Fruit fly (Drosophila melanogaster): ENCODE measurements around the gene CG31436.

DNA sequence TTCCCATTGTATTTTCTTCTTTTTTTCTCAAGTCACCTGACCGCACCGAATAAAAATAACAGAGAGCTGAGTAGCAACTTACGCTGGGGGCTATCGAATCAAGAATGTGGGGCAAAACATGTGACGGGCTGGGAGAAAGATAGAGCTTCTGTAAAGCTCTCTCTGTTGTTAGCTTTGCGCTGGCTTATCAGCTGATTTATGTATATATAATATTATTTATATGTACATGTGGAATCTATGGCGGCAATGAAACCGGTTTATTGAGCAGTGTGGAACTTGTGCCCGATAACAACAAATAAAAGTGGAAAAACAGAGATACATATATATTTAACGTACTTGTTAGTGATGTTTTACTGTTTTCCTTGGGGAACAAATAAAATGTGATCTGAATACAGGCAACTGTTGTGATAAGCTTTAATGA is 11.1 kb upstream of the CG31436 start, which contains the start of gene CG31098:
- no peak for TF ChIP-seq CG8319 (GFP tag; optimal IDR thresholded peaks at IDR 0.05)
- TF ChIP-seq CG6854 (GFP tag; optimal IDR thresholded peaks at IDR 0.05) = no peak
- no peak for TF ChIP-seq CG6792 (GFP tag; optimal IDR thresholded peaks at IDR 0.05)
- TF ChIP-seq CG15336 (GFP tag; IDR thresholded peaks at IDR 0.05) = no peak; the same call in 1 of the 2 replicates
- no peak for TF ChIP-seq Hr39 (GFP tag; optimal IDR thresholded peaks at IDR 0.05)
- no peak for TF ChIP-seq CG3032 (tag; optimal IDR thresholded peaks at IDR 0.05)
- no peak for TF ChIP-seq OdsH (GFP tag; optimal IDR thresholded peaks at IDR 0.05)
- no peak for TF ChIP-seq CG8632 (GFP tag; optimal IDR thresholded peaks at IDR 0.05)
